Fruit fly (Drosophila melanogaster): Measurements from ENCODE around the gene DIP1.
"Not testable (repeated sequence)": the region's sequence is repeated elsewhere in the genome, so short reads cannot be mapped to it uniquely, and the experiment has no call there.

Gene DIP1

dm6 chrX:21629482-21630159 lies at the start of gene DIP1:
TSS of gene DIP1 (minus strand) at chrX:21630148.
- no peak for TF ChIP-seq CG11617 (GFP tag; optimal IDR thresholded peaks at IDR 0.05)
- TF ChIP-seq tj (GFP tag; optimal IDR thresholded peaks at IDR 0.05) = peak; percentile 68
- peak; percentile 55 for TF ChIP-seq bab1 (GFP tag; optimal IDR thresholded peaks at IDR 0.05)
- peak; percentile 12 for TF ChIP-seq ovo (GFP tag; optimal IDR thresholded peaks at IDR 0.05)
- TF ChIP-seq CG7101 (tag; optimal IDR thresholded peaks at IDR 0.05) = peak; percentile 17
- TF ChIP-seq CG12768 (GFP tag; optimal IDR thresholded peaks at IDR 0.05) = peak; percentile 37
- no peak for TF ChIP-seq cic (GFP tag; optimal IDR thresholded peaks at IDR 0.05)
- TF ChIP-seq Hr96 (GFP tag; optimal IDR thresholded peaks at IDR 0.05) = peak; percentile 40
- no peak for TF ChIP-seq CG33017 (tag; optimal IDR thresholded peaks at IDR 0.05)
- peak; percentile 37 for TF ChIP-seq CG14711 (tag; optimal IDR thresholded peaks at IDR 0.05)
- no peak for TF ChIP-seq Crg-1 (GFP tag; optimal IDR thresholded peaks at IDR 0.05)

- TF ChIP-seq CG7045 (GFP tag; optimal IDR thresholded peaks at IDR 0.05) (no peak), pad (GFP tag; optimal IDR thresholded peaks at IDR 0.05) (peak; percentile 34)
These were observed 2.9 kb upstream of the DIP1 start for dm6 chrX:21632852-21633251.

- TF ChIP-seq tj (GFP tag; optimal IDR thresholded peaks at IDR 0.05) (peak; percentile 99), toe (GFP tag; optimal IDR thresholded peaks at IDR 0.05) (no peak), CG1620 (GFP tag; optimal IDR thresholded peaks at IDR 0.05) (no peak)
These were observed 2.3 kb upstream of the DIP1 start for dm6 chrX:21632213-21632612.

- TF ChIP-seq cnc (optimal IDR thresholded peaks at IDR 0.05) (no peak), toe (GFP tag; optimal IDR thresholded peaks at IDR 0.05) (no peak), CG7101 (tag; optimal IDR thresholded peaks at IDR 0.05) (peak; percentile 52), Mnt (GFP tag; optimal IDR thresholded peaks at IDR 0.05) (peak; percentile 8), bab1 (GFP tag; optimal IDR thresholded peaks at IDR 0.05) (peak; percentile 79), CG11617 (GFP tag; optimal IDR thresholded peaks at IDR 0.05) (peak; percentile 12), CG1620 (GFP tag; optimal IDR thresholded peaks at IDR 0.05) (peak; percentile 28), pad (GFP tag; optimal IDR thresholded peaks at IDR 0.05) (peak; percentile 24)
These were observed 1.5 kb upstream of the DIP1 start for dm6 chrX:21631452-21631851.

dm6 chrX:21630160-21630738 lies 301 bp upstream of the DIP1 start:
- TF ChIP-seq Clk (GFP tag; optimal IDR thresholded peaks at IDR 0.05) (no peak), tj (GFP tag; optimal IDR thresholded peaks at IDR 0.05) (no peak), CG1620 (GFP tag; optimal IDR thresholded peaks at IDR 0.05) (no peak), toe (GFP tag; optimal IDR thresholded peaks at IDR 0.05) (no peak), Crg-1 (GFP tag; optimal IDR thresholded peaks at IDR 0.05) (no peak), CG7045 (GFP tag; optimal IDR thresholded peaks at IDR 0.05) (no peak), ovo (GFP tag; optimal IDR thresholded peaks at IDR 0.05) (no peak), CG7101 (tag; optimal IDR thresholded peaks at IDR 0.05) (no peak), CG33017 (tag; optimal IDR thresholded peaks at IDR 0.05) (no peak), CG14711 (tag; optimal IDR thresholded peaks at IDR 0.05) (no peak), cic (GFP tag; optimal IDR thresholded peaks at IDR 0.05) (no peak), cnc (optimal IDR thresholded peaks at IDR 0.05) (no peak), CG11617 (GFP tag; optimal IDR thresholded peaks at IDR 0.05) (no peak), CG12768 (GFP tag; optimal IDR thresholded peaks at IDR 0.05) (no peak)

dm6 chrX:21623641-21624040 lies 6.3 kb downstream of the DIP1 start, which contains the start of gene CG32500:
TSS of gene CG32500 (minus strand) at chrX:21623750.
- TF ChIP-seq CG14711 (tag; optimal IDR thresholded peaks at IDR 0.05) = peak; percentile 6

dm6 chrX:21621004-21621403 lies 8.9 kb downstream of the DIP1 start, which contains the start of gene CG32819:
TSS of gene CG32819 (minus strand) at chrX:21621104.
- TF ChIP-seq CG7045 (GFP tag; optimal IDR thresholded peaks at IDR 0.05); pad (GFP tag; optimal IDR thresholded peaks at IDR 0.05); CG14711 (tag; optimal IDR thresholded peaks at IDR 0.05): not testable (repeated sequence)

dm6 chrX:21617517-21617916 lies 12.4 kb downstream of the DIP1 start, which contains the start of gene CG32857:
TSS of gene CG32857 (minus strand) at chrX:21617617.
- not testable (repeated sequence) for TF ChIP-seq cnc (optimal IDR thresholded peaks at IDR 0.05); CG14711 (tag; optimal IDR thresholded peaks at IDR 0.05); CG33017 (tag; optimal IDR thresholded peaks at IDR 0.05)

dm6 chrX:21615139-21615538 lies 14.8 kb downstream of the DIP1 start, which contains the start of gene CG32820:
TSS of gene CG32820 (minus strand) at chrX:21615239.
- TF ChIP-seq CG33017 (tag; optimal IDR thresholded peaks at IDR 0.05); Clk (GFP tag; optimal IDR thresholded peaks at IDR 0.05); CG7101 (tag; optimal IDR thresholded peaks at IDR 0.05): not testable (repeated sequence)

Data from whole organism, adult.